Fruit fly (Drosophila melanogaster) whole organism, embryonic: ENCODE results near the gene CG43163.

Source experiments
- Atf6 ChIP-seq: fragments of 200-800 bp; sonication (Bioruptor generic); IDR thresholded peaks from 2 replicates; pipeline ENCODE4 v1.3.6; 2022; ENCODE audit warnings: missing biosample characterization, missing genetic modification characterization
- BEAF-32 ChIP-seq: fragments of 200-800 bp; sonication (Bioruptor generic); optimal IDR thresholded peaks from 3 replicates; lab custom pipeline; 2017; ENCODE audit warnings: missing biosample characterization, missing genetic modification characterization, mild to moderate bottlenecking, moderate library complexity, missing genetic modification reagents
- Bgb ChIP-seq: fragments of 200-800 bp; sonication (Bioruptor generic); IDR thresholded peaks from 2 replicates; pipeline ENCODE4 v1.3.6; 2022; ENCODE audit warnings: missing biosample characterization, missing genetic modification characterization; ENCODE audit not compliant: partially characterized antibody
- CG10543 ChIP-seq: fragments of 200-800 bp; sonication (Bioruptor generic); optimal IDR thresholded peaks from 3 replicates; lab custom pipeline; 2017; ENCODE audit warnings: missing biosample characterization, mild to moderate bottlenecking, missing genetic modification characterization, moderate library complexity
- CG10654 ChIP-seq: fragments of 200-800 bp; sonication (Bioruptor generic); optimal IDR thresholded peaks from 2 replicates; lab custom pipeline; 2016; ENCODE audit warnings: missing biosample characterization, missing genetic modification characterization
- CG11247 ChIP-seq: fragments of 200-800 bp; sonication (Bioruptor generic); IDR thresholded peaks from 2 replicates; pipeline ENCODE4 v1.3.6; 2022; ENCODE audit warnings: missing biosample characterization, missing genetic modification characterization
- CG12071 ChIP-seq: fragments of 200-800 bp; sonication (Bioruptor generic); optimal IDR thresholded peaks from 3 replicates; lab custom pipeline; 2018; ENCODE audit warnings: missing biosample characterization, mild to moderate bottlenecking, missing genetic modification characterization
- CG12155 ChIP-seq: fragments of 200-800 bp; sonication (Bioruptor generic); optimal IDR thresholded peaks from 3 replicates; lab custom pipeline; 2016; ENCODE audit warnings: missing biosample characterization, missing genetic modification characterization
- CG12299 ChIP-seq: fragments of 200-800 bp; sonication (Bioruptor generic); optimal IDR thresholded peaks from 2 replicates; lab custom pipeline; 2018; ENCODE audit warnings: missing biosample characterization, mild to moderate bottlenecking, missing genetic modification characterization
- CG1233 ChIP-seq: fragments of 200-800 bp; sonication (Bioruptor generic); optimal IDR thresholded peaks from 4 replicates; lab custom pipeline; 2018; ENCODE audit warnings: missing biosample characterization, mild to moderate bottlenecking, missing genetic modification characterization
- CG13287 ChIP-seq: fragments of 200-800 bp; sonication (Bioruptor generic); IDR thresholded peaks from 2 replicates; pipeline ENCODE4 v1.3.6; 2022; ENCODE audit warnings: missing biosample characterization, missing genetic modification characterization; ENCODE audit not compliant: partially characterized antibody
- CG13296 ChIP-seq: fragments of 200-800 bp; sonication (Bioruptor generic); optimal IDR thresholded peaks from 3 replicates; lab custom pipeline; 2018; ENCODE audit warnings: missing biosample characterization, mild to moderate bottlenecking, missing genetic modification characterization
- CG13624 ChIP-seq: fragments of 200-800 bp; sonication (Bioruptor generic); optimal IDR thresholded peaks from 2 replicates; lab custom pipeline; 2016; ENCODE audit warnings: missing biosample characterization, missing genetic modification characterization
- CG13894 ChIP-seq: fragments of 200-800 bp; sonication (Bioruptor generic); optimal IDR thresholded peaks from 3 replicates; lab custom pipeline; 2018; ENCODE audit warnings: missing biosample characterization, mild to moderate bottlenecking, missing genetic modification characterization, moderate library complexity
- CG17802 ChIP-seq: fragments of 200-800 bp; sonication (Bioruptor generic); optimal IDR thresholded peaks from 2 replicates; lab custom pipeline; 2018; ENCODE audit warnings: missing biosample characterization, mild to moderate bottlenecking, missing genetic modification characterization, moderate library complexity
- CG17829 ChIP-seq: fragments of 200-800 bp; optimal IDR thresholded peaks from 2 replicates; lab custom pipeline; 2019; ENCODE audit warnings: missing biosample characterization, mild to moderate bottlenecking, missing genetic modification characterization, moderate library complexity
- CG18599 ChIP-seq: fragments of 200-800 bp; sonication (Bioruptor generic); optimal IDR thresholded peaks from 3 replicates; lab custom pipeline; 2017; ENCODE audit warnings: missing biosample characterization, missing genetic modification characterization, mild to moderate bottlenecking, moderate library complexity, missing genetic modification reagents
- CG2199 ChIP-seq: fragments of 200-800 bp; sonication (Bioruptor generic); IDR thresholded peaks from 3 replicates; pipeline ENCODE4 v1.3.6; 2022; ENCODE audit warnings: missing biosample characterization, missing genetic modification characterization
- CG2712 ChIP-seq: fragments of 200-800 bp; optimal IDR thresholded peaks from 3 replicates; lab custom pipeline; 2019; ENCODE audit warnings: missing biosample characterization, mild to moderate bottlenecking, missing genetic modification characterization, moderate library complexity
- CG34224 ChIP-seq: fragments of 200-800 bp; sonication (Bioruptor generic); IDR thresholded peaks from 3 replicates; pipeline ENCODE4 v1.3.6; 2022; ENCODE audit warnings: missing biosample characterization, missing genetic modification characterization; ENCODE audit not compliant: partially characterized antibody
- CG4360 ChIP-seq: fragments of 200-800 bp; sonication (Bioruptor generic); IDR thresholded peaks from 2 replicates; pipeline ENCODE4 v1.3.6; 2022; ENCODE audit warnings: missing biosample characterization, missing genetic modification characterization
- CG5180 ChIP-seq: fragments of 200-800 bp; sonication (Bioruptor generic); optimal IDR thresholded peaks from 3 replicates; lab custom pipeline; 2017; ENCODE audit warnings: missing biosample characterization, missing genetic modification characterization, mild to moderate bottlenecking, moderate library complexity, missing genetic modification reagents
- CG6272 ChIP-seq: fragments of 200-800 bp; sonication (Bioruptor generic); IDR thresholded peaks from 2 replicates; pipeline ENCODE4 v1.3.6; 2022; ENCODE audit warnings: missing biosample characterization, missing genetic modification characterization
- CG7987 ChIP-seq: fragments of 200-800 bp; sonication (Bioruptor generic); optimal IDR thresholded peaks from 2 replicates; lab custom pipeline; 2018; ENCODE audit warnings: missing biosample characterization, mild to moderate bottlenecking, missing genetic modification characterization, moderate library complexity
- D19A ChIP-seq: fragments of 200-800 bp; optimal IDR thresholded peaks from 3 replicates; lab custom pipeline; 2019; ENCODE audit warnings: missing biosample characterization, mild to moderate bottlenecking, missing genetic modification characterization, moderate library complexity
- Dad ChIP-seq: fragments of 200-800 bp; sonication (Bioruptor generic); optimal IDR thresholded peaks from 3 replicates; lab custom pipeline; 2016; ENCODE audit warnings: missing biosample characterization, missing genetic modification characterization
- Deaf1 ChIP-seq: fragments of 200-800 bp; optimal IDR thresholded peaks from 3 replicates; lab custom pipeline; 2019; ENCODE audit warnings: missing biosample characterization, mild to moderate bottlenecking, missing genetic modification characterization, moderate library complexity
- E2f1 ChIP-seq: fragments of 200-800 bp; sonication (Bioruptor generic); IDR thresholded peaks from 2 replicates; pipeline ENCODE4 v1.3.6; 2022; ENCODE audit warnings: missing biosample characterization, missing genetic modification characterization
- Hey ChIP-seq: fragments of 200-800 bp; sonication (Bioruptor generic); optimal IDR thresholded peaks from 3 replicates; lab custom pipeline; 2018; ENCODE audit warnings: missing biosample characterization, mild to moderate bottlenecking, missing genetic modification characterization
- Nf-YA ChIP-seq: fragments of 200-800 bp; sonication (Bioruptor generic); IDR thresholded peaks from 2 replicates; pipeline ENCODE4 v1.3.6; 2022; ENCODE audit warnings: missing biosample characterization, missing genetic modification characterization
- ara ChIP-seq: fragments of 200-800 bp; sonication (Bioruptor generic); IDR thresholded peaks from 2 replicates; pipeline ENCODE4 v1.3.6; 2022; ENCODE audit warnings: missing biosample characterization, missing genetic modification characterization
- ash1 ChIP-seq: fragments of 200-800 bp; sonication (Bioruptor generic); optimal IDR thresholded peaks from 2 replicates; lab custom pipeline; 2018; ENCODE audit warnings: missing biosample characterization, mild to moderate bottlenecking, missing genetic modification characterization
- ato ChIP-seq: fragments of 200-800 bp; sonication (Bioruptor generic); IDR thresholded peaks from 2 replicates; pipeline ENCODE4 v1.3.6; 2022; ENCODE audit warnings: missing biosample characterization, missing genetic modification characterization; ENCODE audit not compliant: partially characterized antibody
- bbx ChIP-seq: fragments of 200-800 bp; sonication (Bioruptor generic); IDR thresholded peaks from 2 replicates; pipeline ENCODE4 v1.3.6; 2022; ENCODE audit warnings: missing biosample characterization, missing genetic modification characterization; ENCODE audit not compliant: partially characterized antibody
- chinmo ChIP-seq: fragments of 200-800 bp; sonication (Bioruptor generic); IDR thresholded peaks from 4 replicates; pipeline ENCODE4 v1.3.6; 2022; ENCODE audit warnings: missing biosample characterization, missing genetic modification characterization; ENCODE audit not compliant: partially characterized antibody
- crp ChIP-seq, 2 experiments: fragments of 200-800 bp; sonication (Bioruptor generic); optimal IDR thresholded peaks; 2 replicates in 1 of 2; 3 replicates in 1 of 2; lab custom pipeline; 2017; ENCODE audit warnings: missing biosample characterization in 2 of 2, missing genetic modification characterization in 2 of 2, mild to moderate bottlenecking in 1 of 2, moderate library complexity in 1 of 2
- esg ChIP-seq: fragments of 200-800 bp; sonication (Bioruptor generic); conservative IDR thresholded peaks from 2 replicates; pipeline ENCODE4 v1.3.6; 2022; ENCODE audit warnings: missing biosample characterization, missing genetic modification characterization
- ken ChIP-seq: fragments of 200-800 bp; sonication (Bioruptor generic); IDR thresholded peaks from 3 replicates; pipeline ENCODE4 v1.3.6; 2022; ENCODE audit warnings: missing biosample characterization, missing genetic modification characterization
- pum ChIP-seq: fragments of 200-800 bp; sonication (Bioruptor generic); optimal IDR thresholded peaks from 2 replicates; lab custom pipeline; 2016; ENCODE audit warnings: missing biosample characterization, missing genetic modification characterization
- sd ChIP-seq: fragments of 200-800 bp; sonication (Bioruptor generic); optimal IDR thresholded peaks from 3 replicates; lab custom pipeline; 2018; ENCODE audit warnings: missing biosample characterization, mild to moderate bottlenecking, missing genetic modification characterization, moderate library complexity
- sug ChIP-seq: fragments of 200-800 bp; optimal IDR thresholded peaks from 2 replicates; lab custom pipeline; 2019; ENCODE audit warnings: missing biosample characterization, mild to moderate bottlenecking, missing genetic modification characterization, moderate library complexity
- tup ChIP-seq: fragments of 200-800 bp; sonication (Bioruptor generic); optimal IDR thresholded peaks from 2 replicates; lab custom pipeline; 2016; ENCODE audit warnings: missing biosample characterization, mild to moderate bottlenecking, missing genetic modification characterization, moderate library complexity
- z ChIP-seq: fragments of 200-800 bp; sonication (Bioruptor generic); IDR thresholded peaks from 3 replicates; pipeline ENCODE4 v1.3.6; 2022; ENCODE audit warnings: missing biosample characterization, missing genetic modification characterization
- zen2 ChIP-seq: fragments of 200-800 bp; sonication (Bioruptor generic); IDR thresholded peaks from 3 replicates; pipeline ENCODE4 v1.3.6; 2022; ENCODE audit warnings: missing biosample characterization, missing genetic modification characterization; ENCODE audit not compliant: partially characterized antibody

The CG43163 gene

DNA sequence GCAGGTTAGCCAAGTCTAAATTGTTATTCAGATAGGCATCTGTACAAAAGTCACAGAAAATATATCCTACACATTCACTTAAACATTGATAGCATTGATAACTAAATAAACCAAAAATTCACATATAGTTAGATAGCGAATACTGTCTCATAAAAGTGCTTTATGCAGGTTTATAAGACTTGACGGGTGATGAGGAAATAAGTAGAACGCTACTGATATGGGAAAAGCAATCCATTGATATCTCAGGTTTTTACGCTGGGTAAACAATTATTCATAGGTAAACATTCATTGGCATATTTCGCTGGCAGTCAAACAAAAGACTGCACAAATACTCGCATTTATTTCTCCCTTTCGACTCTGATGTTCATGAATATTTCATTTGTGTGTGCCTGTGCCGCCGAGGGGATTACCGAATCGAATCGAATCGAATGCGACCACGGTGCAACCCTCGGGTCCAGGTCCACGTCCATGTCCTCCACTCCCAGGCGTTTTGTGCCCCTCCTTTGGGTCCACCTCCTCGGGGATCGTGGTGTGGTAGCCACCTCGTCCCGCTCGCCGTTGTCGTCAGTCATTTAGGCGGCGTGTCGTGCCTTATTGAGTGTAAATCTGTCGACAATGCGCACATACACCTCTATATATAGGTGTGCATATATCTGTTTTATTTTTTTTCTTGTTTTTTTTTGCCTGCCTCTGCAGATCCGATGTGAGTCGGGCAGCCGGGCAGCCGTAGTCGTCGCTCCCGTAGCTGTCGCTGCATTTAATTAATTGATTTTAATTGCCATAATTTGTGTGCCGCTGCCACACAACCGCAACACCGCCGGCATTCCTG lies 46.7 kb downstream of the CG43163 start (continued):
- no peak for TF ChIP-seq ash1 (GFP tag; lab: Kevin White, UChicago)
- TF ChIP-seq CG2712 (tag; lab: Kevin White, UChicago), result peak; percentile 8
- no peak for TF ChIP-seq CG12155 (GFP tag; lab: Kevin White, UChicago)
- TF ChIP-seq ara (GFP tag; lab: Robert Waterston, UW), result no peak
- no peak for TF ChIP-seq CG10654 (GFP tag; lab: Kevin White, UChicago)
- TF ChIP-seq pum (GFP tag; lab: Kevin White, UChicago), result no peak
- no peak for TF ChIP-seq sug (tag; lab: Kevin White, UChicago)
- no peak for TF ChIP-seq CG13624 (GFP tag; lab: Kevin White, UChicago)
- no peak for TF ChIP-seq Dad (GFP tag; lab: Kevin White, UChicago)
- no peak for TF ChIP-seq CG12299 (tag; lab: Kevin White, UChicago)

DNA sequence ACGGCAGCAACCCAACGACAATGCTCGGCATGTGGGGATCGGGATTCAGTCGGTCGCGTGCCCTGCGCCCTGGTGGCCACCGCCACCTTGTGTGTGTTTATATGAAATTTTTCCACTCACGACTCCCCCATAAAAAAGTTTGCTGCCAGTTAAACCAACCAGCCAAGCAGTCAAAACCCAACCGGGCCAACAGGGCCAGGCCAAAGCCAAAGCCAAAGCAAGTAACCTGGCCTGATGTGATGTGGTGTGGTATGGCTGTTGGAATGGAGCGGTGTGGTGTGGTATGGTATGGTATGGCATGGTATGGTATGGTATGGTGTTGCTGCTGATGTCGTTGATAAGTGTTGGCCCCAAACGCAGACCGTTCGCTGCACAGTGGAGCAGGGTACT lies 47.3 kb downstream of the CG43163 start:
- no peak for TF ChIP-seq tup (GFP tag; lab: Kevin White, UChicago)
- TF ChIP-seq esg (GFP tag; lab: Robert Waterston, UW), result 0 out of 2 replicates have a peak, but pooled peaks have one; percentile 12
- TF ChIP-seq crp (GFP tag; optimal IDR thresholded peaks at IDR 0.05; lab: Kevin White, UChicago), result no peak
- peak; percentile 46 for TF ChIP-seq CG17802
- peak; percentile 98 for TF ChIP-seq CG5180 (GFP tag; lab: Kevin White, UChicago)
- 0 out of 2 replicates have a peak, but pooled peaks have one; percentile 27 for TF ChIP-seq ato (GFP tag; lab: Robert Waterston, UW)
- TF ChIP-seq D19A (tag; lab: Kevin White, UChicago), result no peak
- peak; percentile 25 for TF ChIP-seq Hey (tag; lab: Kevin White, UChicago)
- TF ChIP-seq chinmo (GFP tag; lab: Robert Waterston, UW), result peak; percentile 41; the same call in 1 of the 4 replicates
- no peak for TF ChIP-seq CG13296 (GFP tag; lab: Kevin White, UChicago)
- no peak for TF ChIP-seq CG1233 (GFP tag; lab: Kevin White, UChicago)
- TF ChIP-seq CG17829, result no peak
- TF ChIP-seq Nf-YA (GFP tag; lab: Robert Waterston, UW), result no peak
- TF ChIP-seq sug (tag; lab: Kevin White, UChicago), result peak; percentile 23
- peak; percentile 23; the same call in 1 of the 2 replicates for TF ChIP-seq CG13287 (GFP tag; lab: Robert Waterston, UW)
- peak; percentile 49; the same call in 1 of the 2 replicates for TF ChIP-seq CG4360
- TF ChIP-seq Bgb (GFP tag; lab: Robert Waterston, UW), result 0 out of 2 replicates have a peak, but pooled peaks have one; percentile 35
- TF ChIP-seq z (GFP tag; lab: Robert Waterston, UW), result no peak
- peak; percentile 36; the same call in 1 of the 3 replicates for TF ChIP-seq ken (GFP tag; lab: Robert Waterston, UW)
- TF ChIP-seq CG13894, result peak; percentile 65
- TF ChIP-seq CG11247 (GFP tag; lab: Robert Waterston, UW), result 0 out of 2 replicates have a peak, but pooled peaks have one; percentile 7
- 0 out of 2 replicates have a peak, but pooled peaks have one; percentile 10 for TF ChIP-seq E2f1 (GFP tag; lab: Robert Waterston, UW)
- 0 out of 3 replicates have a peak, but pooled peaks have one; percentile 73 for TF ChIP-seq CG2199
- TF ChIP-seq bbx (GFP tag; lab: Robert Waterston, UW), result peak; percentile 7; the same call in 1 of the 2 replicates
- TF ChIP-seq CG10543 (GFP tag; lab: Kevin White, UChicago), result peak; percentile 53
- no peak for TF ChIP-seq CG18599 (GFP tag; lab: Kevin White, UChicago)
- TF ChIP-seq Deaf1 (tag; lab: Kevin White, UChicago), result peak; percentile 64
- no peak for TF ChIP-seq BEAF-32 (GFP tag; lab: Kevin White, UChicago)
- TF ChIP-seq Atf6 (GFP tag; lab: Robert Waterston, UW), result peak; percentile 58; the same call in 1 of the 2 replicates
- peak; percentile 11 for TF ChIP-seq CG7987 (GFP tag; lab: Kevin White, UChicago)
- TF ChIP-seq CG34224 (GFP tag; lab: Robert Waterston, UW), result 0 out of 3 replicates have a peak, but pooled peaks have one; percentile 16
- TF ChIP-seq sd (tag; lab: Kevin White, UChicago), result peak; percentile 24
- TF ChIP-seq zen2 (GFP tag; lab: Robert Waterston, UW), result 0 out of 3 replicates have a peak, but pooled peaks have one; percentile 33
- 0 out of 2 replicates have a peak, but pooled peaks have one; percentile 21 for TF ChIP-seq CG6272
- TF ChIP-seq CG12071, result peak; percentile 6
